Worm (Caenorhabditis elegans): ENCODE results near the gene C04E6.8.

DNA sequence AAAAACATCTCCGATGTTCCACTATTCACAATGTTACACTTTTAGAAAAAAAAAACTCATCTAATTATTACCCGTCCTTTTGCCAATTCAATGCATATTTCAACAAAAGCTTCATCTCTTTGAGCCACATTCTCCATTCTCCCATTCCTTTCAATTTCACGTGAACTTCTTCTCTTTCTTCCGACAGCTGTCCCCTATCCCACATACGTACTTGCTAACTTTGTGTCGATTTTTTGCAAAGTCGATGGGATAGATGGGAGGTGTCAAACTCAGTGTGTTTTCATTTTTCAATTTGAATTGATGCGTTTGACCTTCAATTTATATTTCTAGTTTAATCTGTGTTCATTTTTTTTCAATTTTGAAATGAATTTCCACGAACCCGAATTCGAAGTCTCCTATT, 7.6 kb upstream of the C04E6.8 start:
- no peak for TF ChIP-seq hmg-4 (GFP tag; optimal IDR thresholded peaks at IDR 0.05)
- TF ChIP-seq ama-1 (optimal IDR thresholded peaks at IDR 0.05): no peak
- no peak for TF ChIP-seq tbx-37 (GFP tag; conservative IDR thresholded peaks at IDR 0.05)
